Fruit fly (Drosophila melanogaster) whole organism, larva: ENCODE results near the gene Pgant6.

Experiments
- noc ChIP-seq: fragments of 200-800 bp; sonication (Bioruptor generic); optimal IDR thresholded peaks from 3 replicates; lab custom pipeline; 2019; ENCODE audit warnings: missing biosample characterization, mild to moderate bottlenecking, missing genetic modification characterization, moderate library complexity

Pgant6 gene

DNA sequence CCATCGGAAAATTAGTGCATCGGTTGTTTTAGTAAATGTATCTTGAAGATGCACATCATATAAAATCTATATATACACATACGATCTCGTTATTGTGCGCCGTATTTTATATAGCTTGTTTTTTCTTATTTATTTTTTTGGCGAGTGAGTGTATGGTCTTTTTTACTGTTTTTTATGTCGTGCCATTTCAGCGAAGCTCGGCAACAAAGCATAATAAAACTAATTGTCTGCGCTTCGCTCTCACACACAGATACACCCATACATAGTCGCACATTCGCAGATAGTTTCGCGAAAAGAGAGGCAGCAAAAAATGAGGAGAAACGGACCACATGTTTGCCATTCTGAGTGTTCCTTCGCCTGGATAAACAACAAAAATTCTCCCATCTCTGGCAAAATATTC, 35.8 kb downstream of the Pgant6 start:
- TF ChIP-seq noc (tag; lab: Kevin White, UChicago) = no peak

DNA sequence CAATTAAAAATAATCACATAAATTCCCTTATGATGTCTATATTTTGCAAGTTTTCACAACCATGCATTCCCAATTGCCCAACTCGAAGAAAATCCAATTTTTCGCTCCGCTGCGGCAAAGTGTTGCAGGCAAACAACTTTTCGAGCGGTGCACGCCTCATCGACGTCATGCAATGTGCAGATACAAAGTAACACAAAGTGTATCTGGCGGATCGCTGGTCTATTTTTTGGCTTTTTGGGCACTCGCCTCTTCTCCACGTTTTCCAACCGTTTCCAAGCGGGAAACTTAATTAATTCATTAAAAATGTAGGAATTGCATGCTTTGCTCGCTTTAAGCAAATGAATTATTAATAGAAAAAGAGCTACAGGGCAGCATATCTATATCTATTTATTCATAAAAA, 36.7 kb downstream of the Pgant6 start:
- TF ChIP-seq noc (tag; lab: Kevin White, UChicago) = no peak

DNA sequence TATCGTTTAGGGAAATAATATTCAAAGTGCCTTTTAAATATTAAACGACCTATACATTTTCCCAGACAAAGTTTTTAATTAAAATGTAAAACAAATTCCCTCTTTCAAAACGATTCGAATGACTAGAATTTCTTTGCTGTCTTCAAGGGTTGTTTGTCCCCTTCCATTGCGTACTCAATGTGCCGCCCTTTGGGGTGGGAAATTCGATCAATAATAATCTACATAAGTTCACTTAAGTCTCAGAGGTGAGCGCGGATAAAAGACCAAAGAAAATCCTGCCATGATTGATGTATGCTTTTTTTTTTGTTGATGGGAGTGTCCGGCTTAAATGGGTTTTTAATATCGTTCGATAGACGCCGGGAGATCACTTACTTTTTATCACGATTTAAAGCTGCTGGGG, 37.6 kb downstream of the Pgant6 start:
- TF ChIP-seq noc (tag; lab: Kevin White, UChicago) = no peak

DNA sequence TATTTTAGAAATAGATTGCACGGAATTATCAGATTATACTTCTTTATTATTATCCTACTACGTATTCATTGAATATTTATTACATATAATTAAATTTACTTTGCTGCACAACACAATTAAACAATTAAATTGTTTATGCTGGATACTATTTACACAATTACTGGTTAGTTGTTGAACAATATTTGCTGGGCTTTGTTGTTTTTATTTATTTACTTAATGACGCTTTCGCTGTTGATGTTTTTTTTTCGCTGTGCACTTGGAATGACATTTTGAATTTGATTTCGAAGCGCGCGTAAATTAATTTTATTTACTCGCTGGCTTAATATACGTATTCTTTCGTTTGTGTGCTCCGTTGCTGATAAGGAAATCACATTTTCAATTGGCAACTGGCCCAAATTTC, 38.2 kb downstream of the Pgant6 start:
- no peak for TF ChIP-seq noc (tag; lab: Kevin White, UChicago)

DNA sequence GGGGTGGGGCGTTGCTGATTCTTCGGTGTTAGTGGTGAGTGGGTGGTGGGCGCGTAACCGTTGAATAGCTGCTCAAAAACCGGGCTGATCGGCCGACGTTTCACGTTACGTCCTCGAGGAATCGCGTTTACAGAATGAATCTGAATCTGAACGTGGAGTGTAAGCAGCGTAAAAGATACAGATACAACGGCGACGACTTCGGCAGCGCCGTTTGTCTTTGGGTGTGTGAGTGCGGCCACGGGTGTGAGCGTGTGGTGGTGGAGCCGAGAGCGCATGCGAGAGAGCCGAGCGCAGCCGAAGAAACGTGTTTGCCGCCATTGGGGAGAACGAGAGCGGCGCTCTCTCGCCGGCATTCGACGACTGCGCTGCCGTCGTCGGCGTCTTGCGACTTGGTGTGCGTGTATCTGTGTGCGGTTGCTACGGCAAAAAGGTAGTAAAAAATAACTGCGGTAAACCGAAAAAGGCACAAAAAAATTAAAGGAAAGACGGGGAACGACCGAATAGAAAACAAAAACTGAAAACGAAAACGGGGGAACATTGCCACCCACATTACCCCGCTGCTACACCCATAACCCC, 39.0 kb downstream of the Pgant6 start:
- TF ChIP-seq noc (tag; lab: Kevin White, UChicago) = peak; percentile 20

DNA sequence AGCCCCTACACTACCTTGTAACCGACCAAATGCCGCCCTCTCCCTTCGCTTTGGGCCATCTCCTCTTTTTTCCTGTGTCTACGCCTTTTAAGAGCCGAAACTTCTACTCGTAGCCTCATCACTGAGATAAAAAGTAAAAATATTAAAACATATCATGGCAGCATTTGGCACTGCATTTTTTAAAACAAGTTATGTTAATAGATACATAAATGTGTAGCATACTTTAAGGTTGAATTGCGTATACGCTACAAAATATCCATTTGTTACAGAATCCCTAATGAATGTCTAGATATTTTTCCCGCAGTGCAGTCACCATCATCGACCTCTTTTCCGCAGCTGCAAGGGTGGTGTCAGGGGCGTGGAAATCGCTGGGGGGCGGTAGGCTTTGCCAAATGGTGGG, 40.9 kb downstream of the Pgant6 start:
- TF ChIP-seq noc (tag; lab: Kevin White, UChicago) = no peak

DNA sequence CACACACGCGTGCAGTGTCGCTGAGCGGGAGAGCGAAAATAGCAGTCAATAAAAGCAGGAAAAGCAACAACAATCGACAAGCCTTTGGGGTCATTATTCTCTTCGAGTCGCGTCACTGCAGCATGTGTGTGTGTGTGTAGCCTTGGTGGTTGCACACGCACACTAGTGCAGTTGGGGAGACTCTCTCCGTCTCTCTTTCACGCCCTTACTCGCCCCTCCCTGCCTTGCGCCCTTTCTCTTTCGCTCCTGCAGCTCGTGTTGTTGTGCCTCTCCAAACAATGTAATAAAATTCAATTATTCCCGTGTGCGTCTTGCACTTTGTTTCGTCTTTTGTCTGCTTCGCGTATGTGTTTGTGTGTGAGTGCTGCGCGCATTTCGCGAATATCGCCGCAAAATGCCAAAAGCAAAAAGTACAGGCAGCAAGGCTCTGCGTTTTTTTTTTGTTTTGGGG, 41.5 kb downstream of the Pgant6 start:
- no peak for TF ChIP-seq noc (tag; lab: Kevin White, UChicago)

DNA sequence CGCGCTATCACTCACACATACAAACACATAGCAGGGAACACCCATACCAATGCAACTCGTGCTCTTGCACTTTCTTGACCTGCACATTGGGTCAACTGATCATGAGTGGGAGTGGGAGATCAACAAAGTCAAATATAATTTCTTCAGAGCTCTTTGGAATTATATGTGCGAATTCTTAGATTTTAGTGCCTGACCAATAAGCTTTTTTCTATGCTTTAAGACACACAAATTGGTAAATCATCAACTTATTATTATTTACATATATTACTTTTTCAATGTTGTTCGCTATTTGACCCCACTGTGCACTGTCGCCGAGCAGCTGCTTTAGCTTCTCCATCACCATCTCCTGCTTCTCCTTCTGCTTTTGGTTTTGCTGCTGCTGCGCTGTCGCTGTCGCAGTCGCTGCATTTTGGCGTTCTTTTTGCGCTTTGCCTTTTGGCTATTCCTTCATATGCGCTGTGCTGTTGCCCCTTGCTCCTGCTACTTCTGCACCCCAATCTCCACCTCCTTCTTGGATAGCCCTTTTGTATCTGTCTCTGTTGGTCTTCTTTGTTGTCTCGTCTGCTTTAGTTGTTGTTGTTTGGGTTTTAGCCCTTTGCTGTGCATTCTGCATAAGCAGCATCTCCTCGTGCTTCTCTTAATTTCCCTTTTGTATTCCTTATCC, 42.1 kb downstream of the Pgant6 start:
- no peak for TF ChIP-seq noc (tag; lab: Kevin White, UChicago)

DNA sequence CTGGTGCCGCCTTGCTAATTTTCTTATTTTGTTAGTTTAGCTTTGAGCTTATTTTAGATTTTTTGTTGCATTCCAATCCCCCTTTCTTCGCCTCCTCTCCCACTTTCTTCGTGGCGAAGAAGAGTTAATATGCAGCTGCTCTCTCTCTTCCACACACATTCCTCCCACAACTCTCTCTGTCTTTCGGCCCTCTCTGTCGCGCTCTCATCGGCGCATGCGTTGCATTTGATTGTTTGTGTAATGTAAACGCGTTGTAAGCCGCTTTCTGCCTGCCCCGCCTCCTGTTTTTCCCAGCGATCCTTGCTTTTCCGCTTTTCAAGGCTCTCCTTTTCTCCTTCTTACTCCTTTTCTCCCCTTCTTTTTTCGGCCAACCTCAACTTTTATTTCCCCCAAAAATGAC, 42.7 kb downstream of the Pgant6 start:
- TF ChIP-seq noc (tag; lab: Kevin White, UChicago) = no peak

DNA sequence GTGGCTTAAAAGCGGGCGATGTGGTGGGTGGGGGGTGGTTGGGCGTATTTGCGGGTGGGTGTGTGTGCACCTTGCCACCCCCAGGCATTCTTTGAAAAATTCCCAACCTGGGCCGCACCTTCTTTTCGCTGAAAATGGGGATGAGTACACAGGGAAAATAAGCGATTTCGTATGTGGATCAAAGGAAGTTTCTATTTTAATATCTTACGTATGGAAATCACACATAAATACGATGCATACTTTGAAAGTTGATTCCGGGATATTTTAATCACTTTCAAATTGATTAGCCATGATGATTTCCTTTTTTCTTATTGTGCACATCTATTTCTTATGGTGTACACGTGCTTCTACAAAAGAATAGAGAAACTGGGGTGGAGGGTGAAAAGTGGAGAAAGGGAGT, 43.3 kb downstream of the Pgant6 start:
- no peak for TF ChIP-seq noc (tag; lab: Kevin White, UChicago)

DNA sequence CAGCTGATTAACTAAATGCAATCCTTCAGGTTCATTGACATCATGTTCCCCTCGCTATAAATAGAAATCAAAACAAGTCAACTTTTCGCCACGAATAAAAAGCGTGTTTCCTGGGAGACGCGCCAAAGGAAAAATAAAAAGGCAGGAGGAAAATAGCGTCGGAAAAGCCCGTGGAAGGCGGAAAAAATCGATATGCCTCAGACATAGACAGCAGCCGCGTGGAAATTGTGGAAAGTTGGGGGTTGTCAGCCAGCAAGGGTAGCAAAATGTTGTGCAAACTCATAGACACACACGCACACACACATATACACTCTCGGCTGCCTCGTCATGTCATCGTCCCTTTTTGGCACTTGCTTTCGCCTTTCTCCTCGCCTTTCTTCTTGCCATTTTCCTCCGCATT, 46.1 kb downstream of the Pgant6 start:
- TF ChIP-seq noc (tag; lab: Kevin White, UChicago) = no peak

DNA sequence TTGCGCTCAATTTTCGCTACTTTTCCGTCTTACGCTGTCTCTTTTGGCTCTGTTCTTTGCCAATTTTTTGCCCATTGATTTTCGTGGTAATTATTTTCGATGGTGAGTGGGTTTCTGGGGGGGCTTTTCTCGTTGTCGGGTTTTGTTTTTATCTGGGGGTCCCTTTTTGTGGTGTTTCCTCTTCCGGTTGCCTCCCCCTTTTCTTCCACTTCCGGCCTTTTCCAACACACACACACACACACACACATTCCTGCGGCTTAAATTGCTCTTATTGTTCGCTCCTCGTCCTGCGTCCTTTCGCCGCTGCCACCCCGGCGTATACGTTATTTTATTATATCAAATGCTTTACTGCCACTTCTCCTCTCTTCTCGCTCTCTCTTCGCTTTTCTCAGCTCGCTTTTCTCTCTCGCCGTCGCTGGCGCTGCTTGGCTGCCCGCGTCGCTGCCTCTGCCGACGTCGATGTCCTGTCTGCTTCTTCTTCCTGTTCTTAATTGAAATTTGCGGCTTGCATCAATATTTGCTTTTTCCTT, 46.6 kb downstream of the Pgant6 start:
- no peak for TF ChIP-seq noc (tag; lab: Kevin White, UChicago)

DNA sequence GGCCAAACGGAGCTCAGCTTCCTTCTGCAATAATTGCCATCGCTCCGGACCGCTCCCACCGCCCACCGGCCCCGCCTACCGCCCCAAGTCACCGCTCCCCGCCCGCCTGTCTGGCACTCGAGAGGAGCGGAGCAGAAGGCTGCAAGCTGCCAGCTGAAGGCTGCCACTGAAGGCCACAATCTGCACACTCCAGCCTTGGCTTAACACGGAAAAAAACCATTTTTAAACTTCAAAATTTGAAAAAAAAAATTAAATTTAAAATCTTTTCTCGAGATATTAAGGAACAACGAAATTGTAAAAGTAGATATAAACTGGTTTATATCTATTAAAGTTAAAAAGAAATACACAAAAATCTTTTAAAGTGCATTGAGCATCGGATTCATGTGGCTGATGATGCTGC, 47.9 kb downstream of the Pgant6 start:
- no peak for TF ChIP-seq noc (tag; lab: Kevin White, UChicago)

DNA sequence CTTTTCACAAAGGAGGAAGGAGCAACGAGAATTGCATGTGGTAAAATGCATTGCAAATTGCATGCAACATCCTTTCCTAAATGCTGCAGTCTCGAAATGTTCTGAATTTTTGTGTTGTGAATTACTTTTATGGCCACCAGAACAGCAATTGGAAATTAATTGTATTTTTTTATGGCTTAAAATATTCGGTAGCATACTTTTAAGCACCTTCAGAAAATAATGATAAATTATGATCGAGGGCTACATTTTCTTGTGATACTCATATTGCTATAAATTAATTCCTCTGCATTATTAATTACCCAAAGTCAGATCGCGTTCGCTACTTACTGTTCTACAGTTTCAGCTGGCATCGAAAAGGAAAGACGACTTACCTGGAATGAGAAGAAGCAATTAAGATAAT, 49.1 kb downstream of the Pgant6 start:
- no peak for TF ChIP-seq noc (tag; lab: Kevin White, UChicago)

DNA sequence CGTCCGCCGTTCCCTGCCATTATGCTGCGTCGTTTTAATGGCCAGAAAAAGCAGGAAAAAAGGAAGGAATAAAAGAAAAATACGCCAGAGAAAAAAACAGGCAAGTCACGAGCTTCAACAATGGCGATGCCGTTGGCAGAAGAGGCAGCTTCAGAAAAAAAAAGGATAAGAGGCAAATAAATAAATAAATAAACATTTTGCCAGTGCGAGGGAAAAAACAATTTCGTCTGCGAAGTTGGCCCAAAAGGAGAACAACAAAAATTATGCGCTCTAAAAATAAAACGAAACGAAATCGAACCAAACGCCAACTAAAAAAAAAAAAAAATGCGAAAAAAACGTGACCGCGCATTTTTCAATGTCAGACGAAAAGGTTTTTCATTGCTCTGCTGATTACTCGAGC, 49.7 kb downstream of the Pgant6 start:
- TF ChIP-seq noc (tag; lab: Kevin White, UChicago) = no peak

DNA sequence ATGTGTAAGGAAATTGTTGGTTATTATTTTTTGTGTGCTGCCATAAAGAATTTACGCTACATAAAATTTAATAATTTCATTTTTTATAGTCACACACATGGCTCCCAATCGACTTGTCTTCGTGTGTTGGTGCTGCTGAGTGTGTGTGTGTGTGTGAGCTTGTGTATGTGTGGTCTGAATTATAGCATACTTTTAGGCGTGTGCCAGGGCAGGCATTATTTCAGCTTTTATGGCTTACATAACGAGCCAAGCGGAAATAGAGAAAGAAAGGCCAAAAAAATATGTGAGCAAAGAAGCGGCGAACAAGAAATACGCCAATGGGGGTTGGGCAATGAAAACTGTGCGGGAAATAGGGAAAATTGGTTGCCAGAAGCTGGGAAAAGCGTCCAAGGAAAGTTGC, 50.2 kb downstream of the Pgant6 start:
- TF ChIP-seq noc (tag; lab: Kevin White, UChicago) = no peak

DNA sequence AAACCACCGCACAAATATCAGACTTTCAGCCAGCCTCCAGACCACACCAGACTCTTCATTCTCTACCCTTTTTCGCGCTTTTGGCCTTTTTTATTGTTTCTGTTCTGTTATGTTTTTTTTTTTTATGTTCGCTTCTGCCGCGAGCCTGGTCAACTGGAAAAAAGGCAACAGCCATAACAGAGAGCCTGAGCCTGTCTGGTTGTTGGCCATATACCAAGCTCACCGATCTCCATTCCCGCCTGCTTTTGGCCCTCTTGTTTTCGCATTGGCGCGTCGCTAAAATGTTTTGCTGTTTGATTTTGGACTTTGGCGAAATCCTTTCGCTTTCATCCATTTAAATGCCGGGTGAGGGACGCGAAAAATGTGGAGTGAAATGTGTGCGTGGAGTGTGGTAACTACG, 51.6 kb downstream of the Pgant6 start:
- no peak for TF ChIP-seq noc (tag; lab: Kevin White, UChicago)
